Worm (Caenorhabditis elegans) whole organism, mixed stage, embryonic: Measurements from ENCODE around the gene F08H9.3.

Experiments
- blmp-1 ChIP-seq: fragments of 150-350 bp; optimal IDR thresholded peaks from 2 replicates; lab custom pipeline; 2014; ENCODE audit warnings: missing biosample characterization, missing genetic modification characterization
- ceh-43 ChIP-seq: fragments of 200-800 bp; sonication (Bioruptor generic); optimal IDR thresholded peaks from 2 replicates; lab custom pipeline; 2018; ENCODE audit warnings: mild to moderate bottlenecking, missing genetic modification characterization, moderate library complexity, missing compliant biosample characterization
- ces-1 ChIP-seq: fragments of 150-350 bp; optimal IDR thresholded peaks from 2 replicates; lab custom pipeline; 2014; ENCODE audit warnings: missing biosample characterization, missing genetic modification reagents, missing genetic modification characterization
- mep-1 ChIP-seq: fragments of 150-350 bp; optimal IDR thresholded peaks from 2 replicates; lab custom pipeline; 2017; ENCODE audit warnings: missing biosample characterization, missing genetic modification reagents, missing genetic modification characterization, inconsistent platforms
- pha-4 ChIP-seq: fragments of 150-350 bp; optimal IDR thresholded peaks from 2 replicates; lab custom pipeline; 2018; ENCODE audit warnings: missing biosample characterization, missing genetic modification reagents, missing genetic modification characterization
- snpc-4 ChIP-seq: fragments of 150-350 bp; optimal IDR thresholded peaks from 2 replicates; lab custom pipeline; 2014; ENCODE audit warnings: missing biosample characterization, missing genetic modification characterization
- unc-39 ChIP-seq: fragments of 150-350 bp; optimal IDR thresholded peaks from 2 replicates; lab custom pipeline; 2014; ENCODE audit warnings: missing biosample characterization, missing genetic modification characterization
- unc-62 ChIP-seq: fragments of 150-350 bp; optimal IDR thresholded peaks from 2 replicates; lab custom pipeline; 2014; ENCODE audit warnings: missing biosample characterization, missing genetic modification reagents, missing genetic modification characterization
- ztf-11 ChIP-seq: fragments of 150-350 bp; optimal IDR thresholded peaks from 2 replicates; lab custom pipeline; 2014; ENCODE audit warnings: missing biosample characterization, missing genetic modification characterization

- TF ChIP-seq ztf-11 (tag; lab: Kevin White, UChicago) = no peak
- TF ChIP-seq unc-39 = no peak
- TF ChIP-seq mep-1 (tag; lab: Kevin White, UChicago) = no peak
- no peak for TF ChIP-seq blmp-1 (tag; lab: Kevin White, UChicago)
- TF ChIP-seq snpc-4 (tag; lab: Kevin White, UChicago) = no peak
- TF ChIP-seq unc-62 (GFP tag; lab: Kevin White, UChicago) = no peak
- TF ChIP-seq ces-1 = no peak
- no peak for TF ChIP-seq pha-4 (tag; lab: Kevin White, UChicago)
- no peak for TF ChIP-seq ceh-43 (GFP tag; lab: Kevin White, UChicago)
Measured at ce11 chrV:14501136-14501535, 38.0 kb upstream of the F08H9.3 start, which contains the start of gene R02D5.24.
